Worm (Caenorhabditis elegans): ENCODE measurements around the gene coh-1.

coh-1 gene

ce11 chrX:7431165-7431564 is 43.7 kb downstream of the coh-1 start, which contains the start of gene clc-2:
Gene clc-2 (plus strand): TSS chrX:7431465.
- no peak for TF ChIP-seq daf-16 (GFP tag; optimal IDR thresholded peaks at IDR 0.05)
- no peak for TF ChIP-seq daf-16 (tag; optimal IDR thresholded peaks at IDR 0.05)
- TF ChIP-seq sdz-12 (GFP tag; optimal IDR thresholded peaks at IDR 0.05): no peak
- TF ChIP-seq tag-97 (GFP tag; IDR thresholded peaks at IDR 0.05): no peak
- TF ChIP-seq nhr-41 (GFP tag; IDR thresholded peaks at IDR 0.05): no peak
- TF ChIP-seq daf-19 (GFP tag; conservative IDR thresholded peaks at IDR 0.05): no peak
- no peak for TF ChIP-seq zip-11 (GFP tag; IDR thresholded peaks at IDR 0.05)
- TF ChIP-seq egl-27 (tag; optimal IDR thresholded peaks at IDR 0.05): no peak
- no peak for TF ChIP-seq pqm-1 (tag; optimal IDR thresholded peaks at IDR 0.05)
- TF ChIP-seq saeg-2 (GFP tag; IDR thresholded peaks at IDR 0.05): no peak
- TF ChIP-seq lin-1 (GFP tag; IDR thresholded peaks at IDR 0.05): no peak
- TF ChIP-seq fkh-10 (GFP tag; optimal IDR thresholded peaks at IDR 0.05): no peak
- no peak for TF ChIP-seq snpc-4 (tag; optimal IDR thresholded peaks at IDR 0.05)

ce11 chrX:7430483-7430882 is 44.3 kb downstream of the coh-1 start:
- TF ChIP-seq hlh-11 (tag; optimal IDR thresholded peaks at IDR 0.05): peak; percentile 20
- TF ChIP-seq unc-39 (tag; optimal IDR thresholded peaks at IDR 0.05): no peak
- no peak for TF ChIP-seq R02D3.7 (tag; optimal IDR thresholded peaks at IDR 0.05)
- no peak for TF ChIP-seq ama-1 (optimal IDR thresholded peaks at IDR 0.05)
- TF ChIP-seq hlh-30 (tag; optimal IDR thresholded peaks at IDR 0.05; ENCODE audit: insufficient read depth): peak; percentile 45
- peak; percentile 38 for TF ChIP-seq nhr-25 (tag; optimal IDR thresholded peaks at IDR 0.05; ENCODE audit: borderline replicate concordance, insufficient read depth)
- no peak for TF ChIP-seq ZK337.2 (GFP tag; IDR thresholded peaks at IDR 0.05)
- TF ChIP-seq nhr-28 (tag; optimal IDR thresholded peaks at IDR 0.05): peak; percentile 42
- no peak for TF ChIP-seq duxl-1 (tag; optimal IDR thresholded peaks at IDR 0.05; ENCODE audit: poor library complexity)
- no peak for TF ChIP-seq hmg-1.1 (GFP tag; IDR thresholded peaks at IDR 0.05)
- no peak for TF ChIP-seq lin-1 (GFP tag; IDR thresholded peaks at IDR 0.05)

ce11 chrX:7424813-7425212 is 50.0 kb downstream of the coh-1 start, which contains the start of gene mnm-2:
Gene mnm-2 (minus strand): TSS chrX:7424913.
- TF ChIP-seq ceh-32 (tag; optimal IDR thresholded peaks at IDR 0.05; ENCODE audit: poor library complexity) (no peak), F44E2.7 (GFP tag; IDR thresholded peaks at IDR 0.05) (no peak), gei-8 (GFP tag; optimal IDR thresholded peaks at IDR 0.05) (no peak), Y105C5A.15 (GFP tag; IDR thresholded peaks at IDR 0.05) (no peak), rbr-2 (tag; optimal IDR thresholded peaks at IDR 0.05) (no peak), hif-1 (tag; optimal IDR thresholded peaks at IDR 0.05) (no peak), dmd-8 (GFP tag; IDR thresholded peaks at IDR 0.05) (no peak), arid-1 (GFP tag; conservative IDR thresholded peaks at IDR 0.05) (no peak), daf-12 (tag; optimal IDR thresholded peaks at IDR 0.05) (no peak), nhr-42 (GFP tag; IDR thresholded peaks at IDR 0.05) (no peak), nhr-28 (tag; optimal IDR thresholded peaks at IDR 0.05) (no peak), saeg-2 (GFP tag; IDR thresholded peaks at IDR 0.05) (no peak), ceh-62 (tag; optimal IDR thresholded peaks at IDR 0.05) (no peak), dmd-9 (GFP tag; IDR thresholded peaks at IDR 0.05) (no peak), ces-1 (GFP tag; optimal IDR thresholded peaks at IDR 0.05) (no peak), spr-1 (tag; optimal IDR thresholded peaks at IDR 0.05) (no peak)

- no peak for TF ChIP-seq nhr-76 (tag; optimal IDR thresholded peaks at IDR 0.05)
Measured at ce11 chrX:7420571-7420970, 54.2 kb downstream of the coh-1 start, which contains the start of gene C10A4.9. Gene C10A4.9 (plus strand): TSS chrX:7420871.
